Worm (Caenorhabditis elegans) whole organism, L1 larva: Measurements from ENCODE around the gene ZK856.5.

Experiments used
- nhr-47 ChIP-seq: sonication (generic microtip); optimal IDR thresholded peaks from 2 replicates; lab custom pipeline; 2016; ENCODE audit warnings: mild to moderate bottlenecking, missing genetic modification characterization, moderate library complexity, missing compliant biosample characterization
- pqm-1 ChIP-seq: sonication (generic microtip); optimal IDR thresholded peaks from 3 replicates; lab custom pipeline; 2017; ENCODE audit warnings: missing biosample characterization, missing genetic modification characterization

DNA sequence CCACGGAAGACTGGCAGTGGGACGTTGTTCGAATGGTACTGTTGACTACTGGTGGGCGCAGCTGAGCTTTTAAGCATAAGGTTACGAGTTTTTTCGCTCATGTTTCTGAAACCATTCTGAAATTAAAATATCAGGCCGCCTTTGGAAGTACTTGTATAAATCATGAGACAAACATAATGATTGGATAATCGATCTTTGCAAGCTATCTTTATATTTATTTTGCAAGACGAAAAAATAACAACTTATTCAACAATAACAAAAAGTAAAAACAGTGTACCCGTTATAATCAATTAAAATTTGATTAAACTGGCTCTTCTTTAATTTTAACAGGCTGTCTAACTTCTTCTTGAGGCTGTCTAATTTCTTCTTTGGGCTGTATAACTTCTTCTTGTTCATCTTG lies 15.6 kb upstream of the ZK856.5 start, which contains the start of gene ZK856.16:
- TF ChIP-seq pqm-1 (tag; lab: Kevin White, UChicago) = no peak
- TF ChIP-seq nhr-47 (tag; lab: Kevin White, UChicago) = no peak
